Worm (Caenorhabditis elegans) whole organism, L2 larva: ENCODE results near the gene T13C5.3.

Experiments
- F13H6.1 ChIP-seq: sonication (generic microtip); optimal IDR thresholded peaks from 2 replicates; lab custom pipeline; 2016; ENCODE audit warnings: missing genetic modification characterization, missing compliant biosample characterization
- R02D3.7 ChIP-seq: fragments of 150-350 bp; optimal IDR thresholded peaks from 2 replicates; lab custom pipeline; 2014; ENCODE audit warnings: missing biosample characterization, missing genetic modification characterization
- Y55F3AM.14 ChIP-seq: fragments of 200-800 bp; sonication (Bioruptor generic); optimal IDR thresholded peaks from 2 replicates; lab custom pipeline; 2018; ENCODE audit warnings: mild to moderate bottlenecking, missing genetic modification characterization, missing compliant biosample characterization
- ceh-16 ChIP-seq: fragments of 150-350 bp; optimal IDR thresholded peaks from 2 replicates; lab custom pipeline; 2014; ENCODE audit warnings: missing biosample characterization, missing genetic modification characterization
- ceh-82 ChIP-seq: fragments of 150-350 bp; optimal IDR thresholded peaks from 2 replicates; lab custom pipeline; 2014; ENCODE audit warnings: missing biosample characterization, missing genetic modification characterization
- crh-2 ChIP-seq: sonication (generic microtip); optimal IDR thresholded peaks from 2 replicates; lab custom pipeline; 2017; ENCODE audit warnings: missing biosample characterization, missing genetic modification characterization
- egl-27 ChIP-seq: sonication (generic microtip); optimal IDR thresholded peaks from 3 replicates; lab custom pipeline; 2017; ENCODE audit warnings: missing biosample characterization, missing genetic modification reagents, missing genetic modification characterization
- elt-3 ChIP-seq: sonication (generic microtip); optimal IDR thresholded peaks from 2 replicates; lab custom pipeline; 2017; ENCODE audit warnings: missing biosample characterization, missing genetic modification characterization
- fos-1 ChIP-seq: fragments of 150-350 bp; optimal IDR thresholded peaks from 2 replicates; lab custom pipeline; 2014; ENCODE audit warnings: missing biosample characterization, missing genetic modification characterization
- gmeb-1 ChIP-seq: fragments of 150-350 bp; optimal IDR thresholded peaks from 2 replicates; lab custom pipeline; 2014; ENCODE audit warnings: missing biosample characterization, missing genetic modification characterization
- lin-11 ChIP-seq: fragments of 150-350 bp; sonication (generic microtip); optimal IDR thresholded peaks from 2 replicates; lab custom pipeline; 2014; ENCODE audit warnings: missing biosample characterization, missing genetic modification characterization, inconsistent platforms, mixed read lengths
- lin-13 ChIP-seq: fragments of 150-350 bp; optimal IDR thresholded peaks from 2 replicates; lab custom pipeline; 2014; ENCODE audit warnings: missing biosample characterization, missing genetic modification reagents, missing genetic modification characterization
- lin-39 ChIP-seq: fragments of 150-350 bp; optimal IDR thresholded peaks from 2 replicates; lab custom pipeline; 2014; ENCODE audit warnings: missing biosample characterization, missing genetic modification reagents, missing genetic modification characterization
- lsy-2 ChIP-seq, 2 experiments: fragments of 150-350 bp in 1 of 2; sonication (generic microtip) in 1 of 2; optimal IDR thresholded peaks; 2 replicates each; lab custom pipeline; 2014 to 2017; ENCODE audit warnings: missing biosample characterization in 2 of 2, missing genetic modification characterization in 2 of 2
- mab-5 ChIP-seq: fragments of 150-350 bp; optimal IDR thresholded peaks from 2 replicates; lab custom pipeline; 2014; ENCODE audit warnings: missing biosample characterization, missing genetic modification characterization
- mbf-1 ChIP-seq: sonication (generic microtip); optimal IDR thresholded peaks from 2 replicates; lab custom pipeline; 2017; ENCODE audit warnings: missing biosample characterization, missing genetic modification characterization
- mdl-1 ChIP-seq, 2 experiments: fragments of 150-350 bp in 1 of 2; sonication (generic microtip) in 1 of 2; optimal IDR thresholded peaks; 2 replicates each; lab custom pipeline; 2017; ENCODE audit warnings: missing biosample characterization in 2 of 2, missing genetic modification characterization in 2 of 2
- nhr-10 ChIP-seq: sonication (generic microtip); optimal IDR thresholded peaks from 2 replicates; lab custom pipeline; 2017; ENCODE audit warnings: missing biosample characterization, missing genetic modification characterization
- nhr-11 ChIP-seq: fragments of 150-350 bp; optimal IDR thresholded peaks from 2 replicates; lab custom pipeline; 2014; ENCODE audit warnings: missing biosample characterization, missing genetic modification characterization
- nhr-12 ChIP-seq: fragments of 150-350 bp; optimal IDR thresholded peaks from 2 replicates; lab custom pipeline; 2014; ENCODE audit warnings: missing biosample characterization, missing genetic modification characterization
- nhr-129 ChIP-seq: fragments of 150-350 bp; optimal IDR thresholded peaks from 2 replicates; lab custom pipeline; 2014; ENCODE audit warnings: missing biosample characterization, missing genetic modification characterization
- nhr-21 ChIP-seq: fragments of 150-350 bp; optimal IDR thresholded peaks from 2 replicates; lab custom pipeline; 2014; ENCODE audit warnings: missing biosample characterization, missing genetic modification characterization
- nhr-23 ChIP-seq: fragments of 150-350 bp; optimal IDR thresholded peaks from 2 replicates; lab custom pipeline; 2014; ENCODE audit warnings: missing biosample characterization, missing genetic modification reagents, missing genetic modification characterization
- nhr-237 ChIP-seq: fragments of 150-350 bp; optimal IDR thresholded peaks from 2 replicates; lab custom pipeline; 2014; ENCODE audit warnings: missing biosample characterization, missing genetic modification characterization
- nhr-77 ChIP-seq: fragments of 150-350 bp; optimal IDR thresholded peaks from 2 replicates; lab custom pipeline; 2014; ENCODE audit warnings: missing biosample characterization, missing genetic modification characterization
- peb-1 ChIP-seq: fragments of 150-350 bp; optimal IDR thresholded peaks from 2 replicates; lab custom pipeline; 2014; ENCODE audit warnings: missing biosample characterization, missing genetic modification characterization
- skn-1 ChIP-seq: sonication (generic microtip); optimal IDR thresholded peaks from 2 replicates; lab custom pipeline; 2017; ENCODE audit warnings: missing biosample characterization, missing genetic modification characterization
- sma-3 ChIP-seq: sonication (generic microtip); optimal IDR thresholded peaks from 2 replicates; lab custom pipeline; 2016; ENCODE audit warnings: missing genetic modification reagents, missing genetic modification characterization, missing compliant biosample characterization
- sma-9 ChIP-seq, 2 experiments: fragments of 150-350 bp in 1 of 2; sonication (generic microtip) in 1 of 2; optimal IDR thresholded peaks; 2 replicates each; lab custom pipeline; 2014 to 2016; ENCODE audit warnings: missing genetic modification characterization in 2 of 2, mild to moderate bottlenecking in 1 of 2, missing biosample characterization in 1 of 2, missing compliant biosample characterization in 1 of 2, missing genetic modification reagents in 1 of 2, moderate library complexity in 1 of 2
- snpc-4 ChIP-seq: fragments of 150-350 bp; optimal IDR thresholded peaks from 2 replicates; lab custom pipeline; 2014; ENCODE audit warnings: missing biosample characterization, missing genetic modification characterization
- unc-55 ChIP-seq: fragments of 150-350 bp; sonication (generic microtip); optimal IDR thresholded peaks from 3 replicates; lab custom pipeline; 2014; ENCODE audit warnings: missing biosample characterization, missing genetic modification reagents, missing genetic modification characterization
- unc-62 ChIP-seq: fragments of 150-350 bp; optimal IDR thresholded peaks from 2 replicates; lab custom pipeline; 2014; ENCODE audit warnings: missing biosample characterization, missing genetic modification reagents, missing genetic modification characterization
- zag-1 ChIP-seq: fragments of 150-350 bp; optimal IDR thresholded peaks from 2 replicates; lab custom pipeline; 2014; ENCODE audit warnings: missing biosample characterization, missing genetic modification characterization
- ztf-1 ChIP-seq: fragments of 200-800 bp; sonication (Bioruptor generic); conservative IDR thresholded peaks from 2 replicates; pipeline ENCODE4 v1.3.6; 2022; ENCODE audit warnings: missing genetic modification characterization, missing compliant biosample characterization
- ztf-11 ChIP-seq: sonication (generic microtip); optimal IDR thresholded peaks from 2 replicates; lab custom pipeline; 2017; ENCODE audit warnings: missing biosample characterization, missing genetic modification characterization
- ztf-4 ChIP-seq: fragments of 150-350 bp; optimal IDR thresholded peaks from 2 replicates; lab custom pipeline; 2014; ENCODE audit warnings: missing biosample characterization, missing genetic modification characterization

Gene T13C5.3

ce11 chrX:6177944-6178566 is at the start of gene T13C5.3, which contains the start of gene T25B2.4:
T13C5.3 (plus strand) TSS chrX:6178516.
T25B2.4 (plus strand) TSS chrX:6178244.
- TF ChIP-seq lin-13 (GFP tag; lab: Kevin White, UChicago): no peak
- no peak for TF ChIP-seq nhr-10 (tag; lab: Kevin White, UChicago)
- no peak for TF ChIP-seq nhr-11
- TF ChIP-seq peb-1: no peak
- no peak for TF ChIP-seq unc-55
- TF ChIP-seq egl-27: no peak
- no peak for TF ChIP-seq ceh-82 (tag; lab: Kevin White, UChicago)
- no peak for TF ChIP-seq elt-3
- no peak for TF ChIP-seq ceh-16 (tag; lab: Kevin White, UChicago)
- TF ChIP-seq skn-1 (tag; lab: Kevin White, UChicago): no peak
- no peak for TF ChIP-seq lsy-2 (tag; optimal IDR thresholded peaks at IDR 0.05; lab: Kevin White, UChicago)
- no peak for TF ChIP-seq ztf-11
- TF ChIP-seq nhr-12 (tag; lab: Kevin White, UChicago): no peak
- TF ChIP-seq nhr-237 (tag; lab: Kevin White, UChicago): no peak
- TF ChIP-seq sma-3 (GFP tag; lab: Kevin White, UChicago): no peak

- TF ChIP-seq zag-1 (tag; lab: Kevin White, UChicago): no peak
- TF ChIP-seq sma-9 (GFP tag; optimal IDR thresholded peaks at IDR 0.05; lab: Kevin White, UChicago): peak; percentile 10
- no peak for TF ChIP-seq sma-9 (tag; optimal IDR thresholded peaks at IDR 0.05; lab: Kevin White, UChicago)
These were observed 49.5 kb upstream of the T13C5.3 start for ce11 chrX:6128773-6129172.

- peak; percentile 29 for TF ChIP-seq sma-9 (GFP tag; optimal IDR thresholded peaks at IDR 0.05; lab: Kevin White, UChicago)
- no peak for TF ChIP-seq sma-9 (tag; optimal IDR thresholded peaks at IDR 0.05; lab: Kevin White, UChicago)
- TF ChIP-seq nhr-23 (tag; lab: Kevin White, UChicago): no peak
- TF ChIP-seq F13H6.1 (tag; lab: Kevin White, UChicago): peak; percentile 27
- no peak for TF ChIP-seq unc-62 (GFP tag; lab: Kevin White, UChicago)
- TF ChIP-seq fos-1 (tag; lab: Kevin White, UChicago): peak; percentile 62
- peak; percentile 55 for TF ChIP-seq crh-2 (tag; lab: Kevin White, UChicago)
- no peak for TF ChIP-seq nhr-12 (tag; lab: Kevin White, UChicago)
These were observed 49.0 kb upstream of the T13C5.3 start for ce11 chrX:6129277-6129676.

ce11 chrX:6134423-6134822 is 43.9 kb upstream of the T13C5.3 start:
- TF ChIP-seq ceh-16 (tag; lab: Kevin White, UChicago) (no peak), Y55F3AM.14 (peak; percentile 58), R02D3.7 (tag; lab: Kevin White, UChicago) (no peak), mdl-1 (tag; optimal IDR thresholded peaks at IDR 0.05; lab: Kevin White, UChicago) (peak in 1 of 2 experiments; percentile 6), F13H6.1 (tag; lab: Kevin White, UChicago) (peak; percentile 59), nhr-11 (no peak), zag-1 (tag; lab: Kevin White, UChicago) (peak; percentile 64), fos-1 (tag; lab: Kevin White, UChicago) (no peak), mab-5 (tag; lab: Kevin White, UChicago) (peak; percentile 7), egl-27 (no peak), unc-62 (GFP tag; lab: Kevin White, UChicago) (no peak), unc-55 (peak; percentile 38), snpc-4 (tag; lab: Kevin White, UChicago) (no peak), nhr-21 (tag; lab: Kevin White, UChicago) (no peak), nhr-77 (tag; lab: Kevin White, UChicago) (no peak), lin-39 (tag; lab: Kevin White, UChicago) (no peak), gmeb-1 (tag; lab: Kevin White, UChicago) (no peak), nhr-10 (tag; lab: Kevin White, UChicago) (no peak), mbf-1 (no peak), lin-13 (GFP tag; lab: Kevin White, UChicago) (peak; percentile 1), lsy-2 (tag; optimal IDR thresholded peaks at IDR 0.05; lab: Kevin White, UChicago) (no peak), crh-2 (tag; lab: Kevin White, UChicago) (peak; percentile 8), ztf-1 (GFP tag; lab: Robert Waterston, UW) (no peak), nhr-23 (tag; lab: Kevin White, UChicago) (no peak), skn-1 (tag; lab: Kevin White, UChicago) (no peak), lin-11 (tag; lab: Kevin White, UChicago) (no peak), ztf-4 (no peak), peb-1 (no peak), ztf-11 (no peak), nhr-129 (tag; lab: Kevin White, UChicago) (no peak)
